Worm (Caenorhabditis elegans): ENCODE results near the gene asm-3.

- TF ChIP-seq zim-3 (tag; optimal IDR thresholded peaks at IDR 0.05) (no peak), let-607 (tag; optimal IDR thresholded peaks at IDR 0.05) (no peak), akir-1 (GFP tag; optimal IDR thresholded peaks at IDR 0.05) (no peak), madf-6 (GFP tag; IDR thresholded peaks at IDR 0.05) (no peak), F39B2.1 (GFP tag; IDR thresholded peaks at IDR 0.05) (no peak)
These were observed 743 bp upstream of the asm-3 start, which contains the start of gene W03G1.2 for ce11 chrIV:524352-524751.
